Worm (Caenorhabditis elegans) whole organism, young adult: ENCODE results near the gene ZK897.10.

ENCODE experiments used
- Y95B8A.8 ChIP-seq: fragments of 200-800 bp; sonication (Bioruptor generic); IDR thresholded peaks from 2 replicates; pipeline ENCODE4 v1.3.6; 2022; ENCODE audit warnings: missing genetic modification reagents, missing genetic modification characterization, missing compliant biosample characterization
- aptf-2 ChIP-seq: fragments of 200-800 bp; sonication (Bioruptor generic); conservative IDR thresholded peaks from 2 replicates; pipeline ENCODE4 v1.3.6; 2022; ENCODE audit warnings: missing genetic modification reagents, missing genetic modification characterization, missing compliant biosample characterization
- bed-2 ChIP-seq: fragments of 200-800 bp; sonication (Bioruptor generic); IDR thresholded peaks from 2 replicates; pipeline ENCODE4 v1.3.6; 2022; ENCODE audit warnings: missing genetic modification reagents, missing genetic modification characterization, missing compliant biosample characterization
- snpc-4 ChIP-seq, 5 experiments: fragments of 150-350 bp in 1 of 5; sonication (generic microtip) in 4 of 5; optimal IDR thresholded peaks; 2 replicates each; lab custom pipeline; 2014 to 2018; ENCODE audit warnings: missing genetic modification characterization in 5 of 5, missing biosample characterization in 3 of 5, antibody characterized with exemption in 2 of 5, mild to moderate bottlenecking in 2 of 5, missing compliant biosample characterization in 2 of 5, missing genotype in 2 of 5, moderate library complexity in 2 of 5, missing genetic modification reagents in 1 of 5

DNA sequence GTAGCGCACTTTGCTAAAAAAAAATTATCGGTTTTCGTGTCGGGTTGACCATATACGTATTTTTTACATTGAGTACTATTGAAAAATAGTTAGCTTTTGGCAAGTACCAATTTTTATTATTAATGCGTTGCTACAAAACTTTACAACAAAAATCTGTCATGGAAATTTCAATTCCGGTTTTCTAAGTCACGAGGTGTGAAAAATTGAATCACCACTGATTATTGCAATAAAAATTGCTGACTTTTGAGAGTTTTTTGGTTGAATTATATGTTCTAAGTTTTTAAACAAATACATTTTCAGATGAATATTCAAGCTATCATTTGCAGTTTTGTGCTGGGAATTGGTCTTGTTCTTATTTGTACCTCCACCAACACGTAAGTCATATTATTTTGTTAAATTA lies 25.7 kb downstream of the ZK897.10 start, which contains the start of gene F07C6.2:
- no peak for TF ChIP-seq aptf-2 (GFP tag; lab: Robert Waterston, UW)
- TF ChIP-seq bed-2 (GFP tag; lab: Robert Waterston, UW) = no peak
- no peak for TF ChIP-seq Y95B8A.8
- TF ChIP-seq snpc-4 (GFP tag; optimal IDR thresholded peaks at IDR 0.05; lab: Kevin White, UChicago) = no peak
- no peak for TF ChIP-seq snpc-4 (tag; optimal IDR thresholded peaks at IDR 0.05; lab: Kevin White, UChicago)
